Fruit fly (Drosophila melanogaster) whole organism, embryonic: ENCODE measurements around the gene CG42237.

Experiments
- CG11695 ChIP-seq: fragments of 200-800 bp; sonication (Bioruptor generic); IDR thresholded peaks from 3 replicates; pipeline ENCODE4 v1.3.6; 2022; ENCODE audit warnings: missing biosample characterization, missing genetic modification characterization
- CG12299 ChIP-seq: fragments of 200-800 bp; sonication (Bioruptor generic); optimal IDR thresholded peaks from 2 replicates; lab custom pipeline; 2018; ENCODE audit warnings: missing biosample characterization, mild to moderate bottlenecking, missing genetic modification characterization
- CG31388 ChIP-seq: fragments of 200-800 bp; sonication (Bioruptor generic); optimal IDR thresholded peaks from 2 replicates; lab custom pipeline; 2016; ENCODE audit warnings: missing biosample characterization, missing genetic modification characterization
- Ets65A ChIP-seq: fragments of 200-800 bp; sonication (Bioruptor generic); peaks from one replicate; lab custom pipeline; 2016; ENCODE audit warnings: missing biosample characterization, missing genetic modification characterization
- Myb ChIP-seq: fragments of 200-800 bp; sonication (Bioruptor generic); optimal IDR thresholded peaks from 2 replicates; lab custom pipeline; 2016; ENCODE audit warnings: missing biosample characterization, missing genetic modification characterization
- nmo ChIP-seq: fragments of 200-800 bp; sonication (Bioruptor generic); optimal IDR thresholded peaks from 2 replicates; lab custom pipeline; 2018; ENCODE audit warnings: missing biosample characterization, mild to moderate bottlenecking, missing genetic modification characterization, moderate library complexity

DNA sequence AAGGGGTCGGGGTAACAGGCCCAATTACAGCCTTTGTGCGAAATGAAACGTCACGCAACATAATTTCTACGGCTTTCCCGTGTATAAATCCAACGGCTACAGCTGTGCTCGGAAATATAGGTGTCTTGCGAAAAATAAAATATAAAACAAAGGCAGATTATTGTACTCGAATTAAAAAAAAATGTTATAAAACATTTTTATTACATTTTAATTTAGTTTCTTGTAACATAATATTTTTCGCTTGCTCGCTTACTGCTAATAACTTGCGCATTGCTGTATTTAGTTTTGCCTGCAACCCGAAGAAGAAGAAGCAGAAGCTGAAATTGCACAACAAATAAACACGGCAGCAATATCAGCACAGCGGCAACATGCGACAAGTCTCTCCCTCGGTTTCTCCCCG lies 28.2 kb downstream of the CG42237 start:
- TF ChIP-seq nmo (peak; percentile 42), CG11695 (GFP tag; lab: Robert Waterston, UW) (peak; percentile 52; the same call in 1 of the 3 replicates), Myb (GFP tag; lab: Kevin White, UChicago) (no peak), Ets65A (GFP tag; lab: Kevin White, UChicago) (no peak), CG12299 (tag; lab: Kevin White, UChicago) (no peak), CG31388 (GFP tag; lab: Kevin White, UChicago) (no peak)
